Fruit fly (Drosophila melanogaster): ENCODE results near the gene Rb97D.

Gene Rb97D

DNA sequence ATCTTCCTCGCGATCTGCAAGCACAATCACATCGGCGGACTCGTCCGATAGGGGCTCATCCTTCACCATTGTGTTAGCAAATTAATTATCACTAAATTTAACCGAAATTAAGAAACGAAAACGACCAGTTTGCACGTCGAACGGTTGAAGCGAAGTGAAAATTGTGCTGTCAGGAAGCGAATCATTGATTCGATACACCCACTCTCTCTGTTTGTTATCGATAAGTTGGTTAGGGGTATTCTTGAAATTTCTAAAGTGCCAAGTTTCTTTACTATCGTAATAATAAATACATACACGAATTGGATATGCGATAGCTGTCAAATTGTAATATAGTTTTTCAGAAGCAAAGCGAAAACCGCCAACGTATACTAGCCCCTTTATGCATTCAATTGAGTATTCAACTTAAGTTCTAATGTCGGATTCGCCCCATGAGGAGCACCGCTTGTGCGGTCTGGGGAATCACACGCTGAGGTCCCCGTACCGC, at the start of gene Rb97D (continued):
- TF ChIP-seq p53 (GFP tag; optimal IDR thresholded peaks at IDR 0.05): peak; percentile 19
- TF ChIP-seq sug (tag; optimal IDR thresholded peaks at IDR 0.05): peak; percentile 67
- no peak for TF ChIP-seq Kr (GFP tag; optimal IDR thresholded peaks at IDR 0.05)
- TF ChIP-seq D19B (GFP tag; optimal IDR thresholded peaks at IDR 0.05): no peak
- TF ChIP-seq CG11398 (GFP tag; optimal IDR thresholded peaks at IDR 0.05): peak; percentile 38
- TF ChIP-seq CG13624 (GFP tag; optimal IDR thresholded peaks at IDR 0.05): peak; percentile 84
- peak; percentile 23 for TF ChIP-seq sqz (GFP tag; optimal IDR thresholded peaks at IDR 0.05)
- peak; percentile 81 for TF ChIP-seq dysf (GFP tag; IDR thresholded peaks at IDR 0.05)
- peak; percentile 11 for TF ChIP-seq CG2202 (tag; optimal IDR thresholded peaks at IDR 0.05)
- no peak for TF ChIP-seq Stat92E (GFP tag; optimal IDR thresholded peaks at IDR 0.05)
- TF ChIP-seq tna (GFP tag; IDR thresholded peaks at IDR 0.05; ENCODE audit: partially characterized antibody): no peak
- peak; percentile 83 for TF ChIP-seq Bgb (GFP tag; IDR thresholded peaks at IDR 0.05; ENCODE audit: partially characterized antibody)
- TF ChIP-seq sna (GFP tag; IDR thresholded peaks at IDR 0.05; ENCODE audit: partially characterized antibody): peak; percentile 91
- peak; percentile 23 for TF ChIP-seq Spps (tag; optimal IDR thresholded peaks at IDR 0.05)
- peak; percentile 43; the same call in 1 of the 2 replicates for TF ChIP-seq Awh (GFP tag; IDR thresholded peaks at IDR 0.05)
- peak; percentile 48 for TF ChIP-seq tx (GFP tag; optimal IDR thresholded peaks at IDR 0.05)
- peak; percentile 70 for TF ChIP-seq dmrt11E (tag; optimal IDR thresholded peaks at IDR 0.05)
- peak; percentile 31 for TF ChIP-seq CG1233 (GFP tag; optimal IDR thresholded peaks at IDR 0.05)
- TF ChIP-seq CHES-1-like (GFP tag; optimal IDR thresholded peaks at IDR 0.05): peak; percentile 65
- peak; percentile 75 for TF ChIP-seq CG12769 (tag; optimal IDR thresholded peaks at IDR 0.05)
- TF ChIP-seq sima (GFP tag; optimal IDR thresholded peaks at IDR 0.05): no peak
- peak; percentile 70; the same call in 1 of the 2 replicates for TF ChIP-seq ssp (GFP tag; IDR thresholded peaks at IDR 0.05)
- TF ChIP-seq Antp (GFP tag; optimal IDR thresholded peaks at IDR 0.05): peak; percentile 73
- TF ChIP-seq CG17186 (GFP tag; optimal IDR thresholded peaks at IDR 0.05): no peak
- peak; percentile 17 for TF ChIP-seq Jarid2 (GFP tag; optimal IDR thresholded peaks at IDR 0.05)
- TF ChIP-seq CG7745 (tag; optimal IDR thresholded peaks at IDR 0.05): no peak
- TF ChIP-seq btn (GFP tag; optimal IDR thresholded peaks at IDR 0.05): no peak
- TF ChIP-seq CG32532 (GFP tag; IDR thresholded peaks at IDR 0.05): peak; percentile 83
- peak; percentile 54 for TF ChIP-seq bcd (GFP tag; optimal IDR thresholded peaks at IDR 0.05)
- peak; percentile 63 for TF ChIP-seq CG1602 (GFP tag; optimal IDR thresholded peaks at IDR 0.05)
- TF ChIP-seq Sry-δ (GFP tag; optimal IDR thresholded peaks at IDR 0.05): peak; percentile 72
- no peak for TF ChIP-seq CG10565 (GFP tag; optimal IDR thresholded peaks at IDR 0.05)
- peak; percentile 44 for TF ChIP-seq CG13894 (tag; optimal IDR thresholded peaks at IDR 0.05)
- peak; percentile 56 for TF ChIP-seq Bdp1 (GFP tag; optimal IDR thresholded peaks at IDR 0.05)
- TF ChIP-seq Eip74EF (GFP tag; optimal IDR thresholded peaks at IDR 0.05): peak in 1 of 2 experiments; percentile 66
- TF ChIP-seq CG8478 (optimal IDR thresholded peaks at IDR 0.05): no peak
- TF ChIP-seq Bteb2 (GFP tag; optimal IDR thresholded peaks at IDR 0.05): peak; percentile 76
- no peak for TF ChIP-seq cad (GFP tag; optimal IDR thresholded peaks at IDR 0.05)
- TF ChIP-seq Nf-YC (tag; optimal IDR thresholded peaks at IDR 0.05): peak; percentile 64
- no peak for TF ChIP-seq br (optimal IDR thresholded peaks at IDR 0.05)
- peak; percentile 26 for TF ChIP-seq HmgD (GFP tag; optimal IDR thresholded peaks at IDR 0.05)
- TF ChIP-seq CG17361 (GFP tag; IDR thresholded peaks at IDR 0.05): peak; percentile 76
- TF ChIP-seq CG12942 (GFP tag; optimal IDR thresholded peaks at IDR 0.05): peak; percentile 48
- peak; percentile 57 for TF ChIP-seq nerfin-2 (GFP tag; IDR thresholded peaks at IDR 0.05; ENCODE audit: partially characterized antibody)
- peak; percentile 59 for TF ChIP-seq Blimp-1 (GFP tag; optimal IDR thresholded peaks at IDR 0.05)
- peak; percentile 35 for TF ChIP-seq CG12071 (GFP tag; optimal IDR thresholded peaks at IDR 0.05)
- peak; percentile 61 for TF ChIP-seq CG10654 (GFP tag; optimal IDR thresholded peaks at IDR 0.05)
- TF ChIP-seq trem (tag; optimal IDR thresholded peaks at IDR 0.05): peak; percentile 64
- peak; percentile 48; the same call in 1 of the 2 replicates for TF ChIP-seq klu (GFP tag; IDR thresholded peaks at IDR 0.05)
- peak; percentile 79 for TF ChIP-seq Meics (GFP tag; optimal IDR thresholded peaks at IDR 0.05)
- TF ChIP-seq CG9215 (GFP tag; IDR thresholded peaks at IDR 0.05): peak; percentile 45
